Fruit fly (Drosophila melanogaster) S2 (cell line): Measurements from ENCODE around the gene SmydA-3.

Source experiments
- CG8478 ChIP-seq: fragments of >200 bp; optimal IDR thresholded peaks from 2 replicates; lab custom pipeline; 2018
- CTCF ChIP-seq, 2 experiments: fragments of >200 bp; optimal IDR thresholded peaks; 2 replicates each; lab custom pipeline; 2018

- TF ChIP-seq CTCF (optimal IDR thresholded peaks at IDR 0.05; lab: Kevin White, UChicago) (no peak), CG8478 (no peak)
Observed at dm6 chr2L:10831590-10831989, 18.4 kb upstream of the SmydA-3 start.
